Worm (Caenorhabditis elegans) whole organism, L3 larva: ENCODE results near the gene ptr-6.

Experiments
- aly-2 ChIP-seq: fragments of 150-350 bp; optimal IDR thresholded peaks from 2 replicates; lab custom pipeline; 2014; ENCODE audit warnings: missing biosample characterization, missing genetic modification characterization
- ama-1 ChIP-seq: fragments of 150-350 bp; optimal IDR thresholded peaks from 2 replicates; lab custom pipeline; 2018
- ceh-16 ChIP-seq: sonication (generic microtip); optimal IDR thresholded peaks from 2 replicates; lab custom pipeline; 2017; ENCODE audit warnings: missing biosample characterization, missing genetic modification characterization
- ceh-82 ChIP-seq: fragments of 150-350 bp; optimal IDR thresholded peaks from 2 replicates; lab custom pipeline; 2014; ENCODE audit warnings: missing biosample characterization, missing genetic modification characterization
- daf-12 ChIP-seq: fragments of 150-350 bp; optimal IDR thresholded peaks from 2 replicates; lab custom pipeline; 2014; ENCODE audit warnings: missing biosample characterization, missing genetic modification reagents, missing genetic modification characterization
- egl-5 ChIP-seq: fragments of 150-350 bp; optimal IDR thresholded peaks from 2 replicates; lab custom pipeline; 2017; ENCODE audit warnings: missing biosample characterization, missing genetic modification reagents, missing genetic modification characterization, inconsistent platforms
- elt-1 ChIP-seq: fragments of 150-350 bp; optimal IDR thresholded peaks from 2 replicates; lab custom pipeline; 2014; ENCODE audit warnings: missing biosample characterization, missing genetic modification characterization
- elt-2 ChIP-seq: sonication (generic microtip); optimal IDR thresholded peaks from 2 replicates; lab custom pipeline; 2016; ENCODE audit warnings: missing genetic modification reagents, mild to moderate bottlenecking, missing genetic modification characterization, missing compliant biosample characterization
- elt-3 ChIP-seq, 3 experiments: fragments of 150-350 bp in 1 of 3; sonication (generic microtip) in 2 of 3; optimal IDR thresholded peaks; 2 replicates in 2 of 3; 4 replicates in 1 of 3; lab custom pipeline; 2014 to 2017; ENCODE audit warnings: missing biosample characterization in 3 of 3, missing genetic modification characterization in 3 of 3
- fkh-2 ChIP-seq: fragments of 150-350 bp; optimal IDR thresholded peaks from 2 replicates; lab custom pipeline; 2014; ENCODE audit warnings: missing biosample characterization, missing genetic modification reagents, missing genetic modification characterization
- hmg-11 ChIP-seq: sonication (generic microtip); optimal IDR thresholded peaks from 2 replicates; lab custom pipeline; 2016; ENCODE audit warnings: missing genetic modification characterization, missing compliant biosample characterization
- jun-1 ChIP-seq: fragments of 150-350 bp; optimal IDR thresholded peaks from 2 replicates; lab custom pipeline; 2014; ENCODE audit warnings: missing biosample characterization, missing genetic modification reagents, missing genetic modification characterization
- lin-15B ChIP-seq: fragments of 150-350 bp; optimal IDR thresholded peaks from 2 replicates; lab custom pipeline; 2014; ENCODE audit warnings: missing biosample characterization, missing genetic modification characterization
- mdl-1 ChIP-seq: fragments of 150-350 bp; optimal IDR thresholded peaks from 2 replicates; lab custom pipeline; 2014; ENCODE audit warnings: missing biosample characterization, missing genetic modification characterization
- mml-1 ChIP-seq: fragments of 150-350 bp; sonication (generic microtip); optimal IDR thresholded peaks from 3 replicates; lab custom pipeline; 2014; ENCODE audit warnings: missing biosample characterization, missing genetic modification characterization
- nfya-1 ChIP-seq: sonication (generic microtip); optimal IDR thresholded peaks from 2 replicates; lab custom pipeline; 2017; ENCODE audit warnings: missing genetic modification characterization, mild to moderate bottlenecking, missing compliant biosample characterization, antibody characterized with exemption, moderate library complexity; ENCODE audit not compliant: insufficient read depth
- nhr-12 ChIP-seq: fragments of 150-350 bp; optimal IDR thresholded peaks from 2 replicates; lab custom pipeline; 2014; ENCODE audit warnings: missing biosample characterization, missing genetic modification characterization
- nhr-23 ChIP-seq: fragments of 150-350 bp; optimal IDR thresholded peaks from 2 replicates; lab custom pipeline; 2014; ENCODE audit warnings: missing biosample characterization, missing genetic modification reagents, missing genetic modification characterization
- nhr-237 ChIP-seq: fragments of 150-350 bp; optimal IDR thresholded peaks from 2 replicates; lab custom pipeline; 2014; ENCODE audit warnings: missing biosample characterization, missing genetic modification characterization
- nhr-28 ChIP-seq: fragments of 150-350 bp; optimal IDR thresholded peaks from 2 replicates; lab custom pipeline; 2014; ENCODE audit warnings: missing biosample characterization, missing genetic modification characterization
- nhr-43 ChIP-seq: sonication (generic microtip); optimal IDR thresholded peaks from 2 replicates; lab custom pipeline; 2016; ENCODE audit warnings: mild to moderate bottlenecking, missing genetic modification characterization, missing compliant biosample characterization; ENCODE audit not compliant: poor library complexity, severe bottlenecking
- nhr-76 ChIP-seq: fragments of 150-350 bp; sonication (generic microtip); optimal IDR thresholded peaks from 5 replicates; lab custom pipeline; 2014; ENCODE audit warnings: missing biosample characterization, missing genetic modification characterization
- nhr-77 ChIP-seq: fragments of 150-350 bp; optimal IDR thresholded peaks from 2 replicates; lab custom pipeline; 2014; ENCODE audit warnings: missing biosample characterization, missing genetic modification characterization
- pha-4 ChIP-seq: fragments of 150-350 bp; optimal IDR thresholded peaks from 2 replicates; lab custom pipeline; 2014; ENCODE audit warnings: missing biosample characterization, missing genetic modification reagents, missing genetic modification characterization
- pqm-1 ChIP-seq: fragments of 150-350 bp; optimal IDR thresholded peaks from 2 replicates; lab custom pipeline; 2017; ENCODE audit warnings: missing biosample characterization, missing genetic modification characterization, inconsistent platforms
- sea-2 ChIP-seq: fragments of 150-350 bp; sonication (generic microtip); optimal IDR thresholded peaks from 4 replicates; lab custom pipeline; 2014; ENCODE audit warnings: missing biosample characterization, missing genetic modification reagents, missing genetic modification characterization
- skn-1 ChIP-seq: fragments of 150-350 bp; optimal IDR thresholded peaks from 2 replicates; lab custom pipeline; 2014; ENCODE audit warnings: missing biosample characterization, missing genetic modification characterization
- snpc-4 ChIP-seq: fragments of 150-350 bp; optimal IDR thresholded peaks from 2 replicates; lab custom pipeline; 2014; ENCODE audit warnings: missing biosample characterization, missing genetic modification characterization
- tbx-2 ChIP-seq: sonication (generic microtip); optimal IDR thresholded peaks from 2 replicates; lab custom pipeline; 2016; ENCODE audit warnings: mild to moderate bottlenecking, missing genetic modification characterization, missing compliant biosample characterization

Gene ptr-6

ce11 chrII:5210830-5211229 is 35.8 kb downstream of the ptr-6 start, which contains the start of gene C34F11.8:
Gene C34F11.8, minus strand, starts transcription at chrII:5210964.
- TF ChIP-seq nhr-76 (tag; lab: Kevin White, UChicago): no peak
- no peak for TF ChIP-seq nhr-43 (tag; lab: Kevin White, UChicago)
- no peak for TF ChIP-seq mml-1 (tag; lab: Kevin White, UChicago)
- peak; percentile 29 for TF ChIP-seq nhr-23 (tag; lab: Kevin White, UChicago)
- no peak for TF ChIP-seq skn-1 (tag; lab: Kevin White, UChicago)
- TF ChIP-seq tbx-2 (tag; lab: Kevin White, UChicago): no peak

ce11 chrII:5209122-5209521 is 37.5 kb downstream of the ptr-6 start:
- TF ChIP-seq ama-1: peak; percentile 55
- no peak for TF ChIP-seq aly-2 (tag; lab: Kevin White, UChicago)

ce11 chrII:5205286-5205685 is 41.4 kb downstream of the ptr-6 start:
- TF ChIP-seq ama-1: no peak
- TF ChIP-seq elt-2 (tag; lab: Kevin White, UChicago): peak; percentile 39

- peak; percentile 8 for TF ChIP-seq skn-1 (tag; lab: Kevin White, UChicago)
- peak; percentile 38 for TF ChIP-seq nfya-1 (tag; lab: Kevin White, UChicago)
- no peak for TF ChIP-seq ceh-16 (tag; lab: Kevin White, UChicago)
- TF ChIP-seq pha-4 (tag; lab: Kevin White, UChicago): peak; percentile 38
- TF ChIP-seq elt-2 (tag; lab: Kevin White, UChicago): peak; percentile 95
- no peak for TF ChIP-seq nhr-43 (tag; lab: Kevin White, UChicago)
- TF ChIP-seq pqm-1 (tag; lab: Kevin White, UChicago): peak; percentile 68
Measured at ce11 chrII:5202930-5203329, 43.7 kb downstream of the ptr-6 start, which contains the start of gene ampd-1. Gene ampd-1, plus strand, starts transcription at chrII:5203322.

ce11 chrII:5201922-5202562 is 44.6 kb downstream of the ptr-6 start:
- TF ChIP-seq nfya-1 (tag; lab: Kevin White, UChicago): peak; percentile 12
- TF ChIP-seq pqm-1 (tag; lab: Kevin White, UChicago): peak; percentile 98
- TF ChIP-seq pha-4 (tag; lab: Kevin White, UChicago): peak; percentile 33
- TF ChIP-seq elt-2 (tag; lab: Kevin White, UChicago): peak; percentile 100
- no peak for TF ChIP-seq ceh-82
- no peak for TF ChIP-seq mdl-1 (tag; lab: Kevin White, UChicago)
- no peak for TF ChIP-seq fkh-2 (tag; lab: Kevin White, UChicago)
- no peak for TF ChIP-seq nhr-12 (tag; lab: Kevin White, UChicago)
- peak; percentile 75 for TF ChIP-seq jun-1 (tag; lab: Kevin White, UChicago)
- TF ChIP-seq ama-1: peak; percentile 49

- TF ChIP-seq nfya-1 (tag; lab: Kevin White, UChicago) (peak; percentile 59), nhr-12 (tag; lab: Kevin White, UChicago) (no peak), daf-12 (tag; lab: Kevin White, UChicago) (no peak), ama-1 (peak; percentile 30), ceh-82 (no peak), sea-2 (GFP tag; lab: Kevin White, UChicago) (no peak), hmg-11 (tag; lab: Kevin White, UChicago) (peak; percentile 3), elt-3 (tag; optimal IDR thresholded peaks at IDR 0.05; lab: Kevin White, UChicago) (no peak), egl-5 (peak; percentile 37), nhr-23 (tag; lab: Kevin White, UChicago) (peak; percentile 0), elt-1 (tag; lab: Kevin White, UChicago) (peak; percentile 9), pha-4 (tag; lab: Kevin White, UChicago) (peak; percentile 56), lin-15B (tag; lab: Kevin White, UChicago) (no peak), snpc-4 (tag; lab: Kevin White, UChicago) (peak; percentile 63), nhr-237 (no peak), nhr-77 (tag; lab: Kevin White, UChicago) (no peak), aly-2 (tag; lab: Kevin White, UChicago) (no peak), nhr-28 (tag; lab: Kevin White, UChicago) (no peak)
Measured at ce11 chrII:5200987-5201582, 45.6 kb downstream of the ptr-6 start.
